Worm (Caenorhabditis elegans): Measurements from ENCODE around the gene rpb-8.

- TF ChIP-seq lin-40 (tag; optimal IDR thresholded peaks at IDR 0.05) (no peak), die-1 (tag; optimal IDR thresholded peaks at IDR 0.05) (no peak), mes-4 (tag; optimal IDR thresholded peaks at IDR 0.05) (no peak), ama-1 (optimal IDR thresholded peaks at IDR 0.05) (no peak), ama-1 (GFP tag; optimal IDR thresholded peaks at IDR 0.05) (no peak), snpc-4 (GFP tag; optimal IDR thresholded peaks at IDR 0.05) (no peak), snpc-4 (tag; optimal IDR thresholded peaks at IDR 0.05) (no peak), nhr-27 (tag; optimal IDR thresholded peaks at IDR 0.05) (no peak), ztf-3 (GFP tag; optimal IDR thresholded peaks at IDR 0.05) (no peak), lin-35 (GFP tag; optimal IDR thresholded peaks at IDR 0.05) (no peak), ceh-91 (GFP tag; IDR thresholded peaks at IDR 0.05) (no peak), let-607 (tag; optimal IDR thresholded peaks at IDR 0.05) (no peak)
Observed at ce11 chrIII:4879445-4879844, 38.4 kb downstream of the rpb-8 start, which contains the start of gene C35D10.1.

Measured in whole organism, young adult.